Worm (Caenorhabditis elegans) whole organism, L2 larva: Measurements from ENCODE around the gene arrd-17.

ENCODE experiments used
- ceh-16 ChIP-seq: fragments of 150-350 bp; optimal IDR thresholded peaks from 2 replicates; lab custom pipeline; 2014; ENCODE audit warnings: missing biosample characterization, missing genetic modification characterization
- elt-3 ChIP-seq: sonication (generic microtip); optimal IDR thresholded peaks from 2 replicates; lab custom pipeline; 2017; ENCODE audit warnings: missing biosample characterization, missing genetic modification characterization
- gmeb-1 ChIP-seq: fragments of 150-350 bp; optimal IDR thresholded peaks from 2 replicates; lab custom pipeline; 2014; ENCODE audit warnings: missing biosample characterization, missing genetic modification characterization
- mbf-1 ChIP-seq: sonication (generic microtip); optimal IDR thresholded peaks from 2 replicates; lab custom pipeline; 2017; ENCODE audit warnings: missing biosample characterization, missing genetic modification characterization
- nhr-11 ChIP-seq: fragments of 150-350 bp; optimal IDR thresholded peaks from 2 replicates; lab custom pipeline; 2014; ENCODE audit warnings: missing biosample characterization, missing genetic modification characterization
- nhr-21 ChIP-seq: fragments of 150-350 bp; optimal IDR thresholded peaks from 2 replicates; lab custom pipeline; 2014; ENCODE audit warnings: missing biosample characterization, missing genetic modification characterization
- nhr-23 ChIP-seq: fragments of 150-350 bp; optimal IDR thresholded peaks from 2 replicates; lab custom pipeline; 2014; ENCODE audit warnings: missing biosample characterization, missing genetic modification reagents, missing genetic modification characterization
- nhr-237 ChIP-seq: fragments of 150-350 bp; optimal IDR thresholded peaks from 2 replicates; lab custom pipeline; 2014; ENCODE audit warnings: missing biosample characterization, missing genetic modification characterization
- nhr-25 ChIP-seq: fragments of 150-350 bp; sonication (generic microtip); optimal IDR thresholded peaks from 3 replicates; lab custom pipeline; 2014; ENCODE audit warnings: missing biosample characterization, missing genetic modification characterization
- snpc-4 ChIP-seq: fragments of 150-350 bp; optimal IDR thresholded peaks from 2 replicates; lab custom pipeline; 2014; ENCODE audit warnings: missing biosample characterization, missing genetic modification characterization
- unc-39 ChIP-seq: fragments of 150-350 bp; optimal IDR thresholded peaks from 2 replicates; lab custom pipeline; 2014; ENCODE audit warnings: missing biosample characterization, missing genetic modification characterization
- zag-1 ChIP-seq: fragments of 150-350 bp; optimal IDR thresholded peaks from 2 replicates; lab custom pipeline; 2014; ENCODE audit warnings: missing biosample characterization, missing genetic modification characterization

DNA sequence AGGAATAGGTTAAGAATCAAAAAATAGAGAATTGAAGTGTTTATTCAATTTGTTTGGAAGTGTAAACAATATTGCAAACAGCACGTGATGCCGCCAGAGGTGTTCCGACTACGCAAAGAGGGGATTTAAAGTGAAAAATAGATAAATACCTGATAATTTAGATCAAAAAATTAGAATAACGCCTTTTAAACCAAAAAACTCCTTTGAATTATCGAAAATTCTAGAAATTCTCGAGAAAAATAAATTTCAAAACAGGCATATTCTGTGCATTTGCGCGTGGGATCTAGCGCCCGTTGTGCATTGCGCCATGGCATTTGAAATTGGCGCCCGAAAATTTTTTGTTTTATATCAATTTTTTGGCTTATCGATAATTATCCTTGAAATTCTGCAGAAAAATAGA, 8.3 kb downstream of the arrd-17 start, which contains the start of gene hip-1:
- TF ChIP-seq elt-3 (no peak), zag-1 (no peak), snpc-4 (tag; lab: Kevin White, UChicago) (peak; percentile 35), nhr-11 (tag; lab: Kevin White, UChicago) (no peak), gmeb-1 (peak; percentile 65), unc-39 (tag; lab: Kevin White, UChicago) (no peak), nhr-23 (tag; lab: Kevin White, UChicago) (no peak), ceh-16 (tag; lab: Kevin White, UChicago) (no peak), nhr-237 (tag; lab: Kevin White, UChicago) (no peak), nhr-21 (tag; lab: Kevin White, UChicago) (no peak), nhr-25 (tag; lab: Kevin White, UChicago) (peak; percentile 6), mbf-1 (tag; lab: Kevin White, UChicago) (no peak)
